Fruit fly (Drosophila melanogaster): Measurements from ENCODE around the gene CoRest.

The CoRest gene

DNA sequence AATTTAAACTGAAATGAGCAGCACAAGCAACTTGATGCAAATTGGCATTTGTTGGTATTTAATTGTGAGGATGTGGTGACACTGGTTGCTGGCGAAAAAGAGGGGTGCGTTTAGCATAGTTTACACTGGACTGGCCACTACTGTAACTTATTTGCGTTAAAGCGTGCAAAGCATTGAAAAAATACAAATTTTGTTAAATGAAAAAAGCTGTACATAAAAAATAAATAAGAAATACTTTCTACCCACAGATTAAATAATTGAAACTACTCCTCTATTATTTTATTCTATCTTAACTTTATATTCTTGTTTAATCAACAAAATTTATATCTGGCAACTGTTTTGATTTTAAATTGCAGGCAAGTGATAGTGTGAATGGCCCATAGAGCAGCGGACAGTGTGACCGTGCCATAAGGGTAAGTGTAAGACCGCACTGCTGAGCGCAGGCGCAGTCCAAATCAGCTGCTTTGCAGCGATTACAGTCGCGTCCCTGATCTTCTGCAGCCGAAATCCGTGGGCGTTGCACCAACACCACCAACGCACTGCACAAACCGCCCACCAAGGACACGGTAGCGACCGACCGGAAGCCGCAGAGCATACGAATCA is 44.1 kb downstream of the CoRest start, which contains the start of the genes Grip84 and car:
Gene Grip84 (minus strand): TSS at position 51 of the 603 bp plus-strand sequence.
Gene car (plus strand): TSS at position 306 of the 603 bp plus-strand sequence.
- no peak for TF ChIP-seq CTCF (optimal IDR thresholded peaks at IDR 0.05)
- no peak for TF ChIP-seq CG8478 (optimal IDR thresholded peaks at IDR 0.05)

- TF ChIP-seq CTCF (optimal IDR thresholded peaks at IDR 0.05) (no peak), CG8478 (optimal IDR thresholded peaks at IDR 0.05) (no peak)
Observed at dm6 chrX:19573687-19574086, 52.0 kb downstream of the CoRest start.

DNA sequence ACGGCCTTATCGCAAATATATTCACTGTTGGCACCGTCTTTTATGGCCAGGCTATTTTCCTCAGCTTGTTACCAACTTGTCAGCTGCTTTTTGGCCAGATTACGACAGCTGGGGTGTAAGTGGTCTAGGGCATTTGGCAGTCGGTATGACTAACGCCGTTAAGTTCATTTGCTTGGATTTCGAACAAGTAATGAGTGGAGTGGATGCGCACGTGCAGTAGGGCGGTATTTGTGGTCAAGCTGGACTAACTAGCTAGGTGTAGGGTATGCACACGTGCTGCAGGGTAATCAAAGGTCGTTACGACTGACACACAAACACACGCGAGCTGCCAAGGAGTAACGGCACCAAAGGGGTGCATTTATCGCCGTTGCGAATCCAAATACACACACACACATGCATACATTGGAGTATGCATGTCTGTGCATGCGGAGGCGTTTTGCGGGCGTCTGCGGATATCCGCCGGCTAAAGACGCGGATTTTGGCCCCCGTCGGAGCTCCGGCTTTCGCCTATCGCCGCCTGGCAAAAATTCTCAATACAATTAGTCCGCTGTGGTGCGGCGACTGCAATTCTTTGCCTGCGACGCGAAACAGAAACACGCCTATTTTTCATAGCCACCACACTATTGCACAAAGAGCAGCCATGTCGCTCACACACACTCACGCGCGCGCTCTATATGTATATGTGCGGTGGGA is 56.4 kb downstream of the CoRest start:
- no peak for TF ChIP-seq CTCF (optimal IDR thresholded peaks at IDR 0.05)

dm6 chrX:19578908-19579647 is 57.3 kb downstream of the CoRest start:
- no peak for TF ChIP-seq CTCF (optimal IDR thresholded peaks at IDR 0.05)
- no peak for TF ChIP-seq CG8478 (optimal IDR thresholded peaks at IDR 0.05)

- TF ChIP-seq CTCF (optimal IDR thresholded peaks at IDR 0.05) (no peak), CG8478 (optimal IDR thresholded peaks at IDR 0.05) (no peak)
Observed at dm6 chrX:19579648-19580301, 58.0 kb downstream of the CoRest start, which contains the start of gene Tao. Gene Tao, minus strand, starts transcription at chrX:19579800.
